Fruit fly (Drosophila melanogaster): ENCODE data around the gene Ack.

Gene Ack

DNA sequence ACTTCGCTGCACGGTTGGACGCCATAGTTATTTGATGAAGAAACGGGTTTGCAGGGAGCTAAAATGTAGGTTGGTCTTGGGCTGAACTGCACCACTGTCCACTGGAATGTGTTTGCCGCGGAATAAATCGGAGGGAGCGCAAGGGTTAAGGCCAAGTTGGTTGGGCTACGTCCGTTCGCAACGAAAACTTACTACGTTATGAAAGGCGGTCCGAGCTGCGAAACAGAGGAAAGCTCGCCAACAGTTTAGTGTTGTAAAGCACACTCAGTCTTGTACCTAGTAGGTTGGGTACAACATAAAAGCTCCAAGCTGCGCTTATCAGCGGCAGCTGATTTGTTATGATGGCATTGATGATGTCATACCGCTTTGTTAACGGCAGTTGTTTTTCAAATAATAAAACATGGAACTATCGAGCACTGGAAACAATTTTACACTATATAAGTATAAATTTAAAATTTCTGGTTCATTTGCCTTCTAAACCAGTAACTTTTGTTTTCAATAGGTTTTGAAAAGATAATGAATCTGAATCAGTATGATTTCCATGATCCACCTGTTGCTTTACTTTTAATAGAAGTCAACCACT is 14.3 kb downstream of the Ack start, which contains the start of gene Chd64 (continued):
- peak; percentile 41 for TF ChIP-seq Side (GFP tag; optimal IDR thresholded peaks at IDR 0.05)
- TF ChIP-seq CG4707 (GFP tag; optimal IDR thresholded peaks at IDR 0.05): peak; percentile 40
- no peak for TF ChIP-seq CG7963 (GFP tag; IDR thresholded peaks at IDR 0.05; ENCODE audit: partially characterized antibody)
- TF ChIP-seq cas (GFP tag; IDR thresholded peaks at IDR 0.05): no peak
- 0 out of 2 replicates have a peak, but pooled peaks have one; percentile 53 for TF ChIP-seq CG16779 (GFP tag; IDR thresholded peaks at IDR 0.05)
- peak; percentile 10 for TF ChIP-seq BEAF-32 (GFP tag; optimal IDR thresholded peaks at IDR 0.05)
- peak; percentile 48; the same call in 1 of the 3 replicates for TF ChIP-seq Opbp (GFP tag; IDR thresholded peaks at IDR 0.05; ENCODE audit: partially characterized antibody)
- no peak for TF ChIP-seq tll (GFP tag; optimal IDR thresholded peaks at IDR 0.05)
- TF ChIP-seq vvl (GFP tag; IDR thresholded peaks at IDR 0.05): peak; percentile 76
- TF ChIP-seq ken (GFP tag; IDR thresholded peaks at IDR 0.05): peak; percentile 29; the same call in 1 of the 3 replicates
- no peak for TF ChIP-seq Nf-YA (GFP tag; IDR thresholded peaks at IDR 0.05)
- no peak for TF ChIP-seq hkb (optimal IDR thresholded peaks at IDR 0.05)
- TF ChIP-seq hkb (GFP tag; IDR thresholded peaks at IDR 0.05): peak; percentile 50; the same call in 1 of the 2 replicates
- peak; percentile 68 for TF ChIP-seq CG13296 (GFP tag; optimal IDR thresholded peaks at IDR 0.05)
- no peak for TF ChIP-seq CG10321 (GFP tag; IDR thresholded peaks at IDR 0.05)
- TF ChIP-seq insv (GFP tag; optimal IDR thresholded peaks at IDR 0.05): no peak
- no peak for TF ChIP-seq CG8281 (tag; optimal IDR thresholded peaks at IDR 0.05)
- TF ChIP-seq unpg (GFP tag; optimal IDR thresholded peaks at IDR 0.05): peak; percentile 45
- no peak for TF ChIP-seq cato (GFP tag; optimal IDR thresholded peaks at IDR 0.05; ENCODE audit: borderline replicate concordance)
- TF ChIP-seq peb (GFP tag; IDR thresholded peaks at IDR 0.05): no peak
- TF ChIP-seq pan (optimal IDR thresholded peaks at IDR 0.05): no peak
- no peak for TF ChIP-seq pan (GFP tag; optimal IDR thresholded peaks at IDR 0.05 in 1 of 2, IDR thresholded peaks at IDR 0.05 in 1 of 2)
- TF ChIP-seq NC2β (GFP tag; optimal IDR thresholded peaks at IDR 0.05): no peak
- TF ChIP-seq p53 (GFP tag; optimal IDR thresholded peaks at IDR 0.05): no peak
- no peak for TF ChIP-seq CG43689 (GFP tag; IDR thresholded peaks at IDR 0.05)
- peak; percentile 65 for TF ChIP-seq CG13894 (tag; optimal IDR thresholded peaks at IDR 0.05)
- TF ChIP-seq NFAT (GFP tag; IDR thresholded peaks at IDR 0.05): peak; percentile 44
- no peak for TF ChIP-seq CG17829 (tag; optimal IDR thresholded peaks at IDR 0.05)
- no peak for TF ChIP-seq vfl (GFP tag; optimal IDR thresholded peaks at IDR 0.05)
- peak; percentile 72 for TF ChIP-seq CG12659 (GFP tag; optimal IDR thresholded peaks at IDR 0.05)
- TF ChIP-seq tup (GFP tag; optimal IDR thresholded peaks at IDR 0.05): peak; percentile 27
- TF ChIP-seq CG17186 (GFP tag; optimal IDR thresholded peaks at IDR 0.05): no peak
- TF ChIP-seq Dp (GFP tag; optimal IDR thresholded peaks at IDR 0.05): peak; percentile 23
- no peak for TF ChIP-seq CG4282 (GFP tag; optimal IDR thresholded peaks at IDR 0.05)
- TF ChIP-seq tna (GFP tag; IDR thresholded peaks at IDR 0.05; ENCODE audit: partially characterized antibody): peak; percentile 42; the same call in 1 of the 2 replicates
- TF ChIP-seq sug (tag; optimal IDR thresholded peaks at IDR 0.05): peak; percentile 63
- peak; percentile 11 for TF ChIP-seq CG7928 (GFP tag; optimal IDR thresholded peaks at IDR 0.05)
- TF ChIP-seq gt (GFP tag; IDR thresholded peaks at IDR 0.05): no peak
- peak; percentile 10 for TF ChIP-seq MESR4 (GFP tag; optimal IDR thresholded peaks at IDR 0.05)
- TF ChIP-seq grn (GFP tag; optimal IDR thresholded peaks at IDR 0.05): peak; percentile 75
- TF ChIP-seq usp (GFP tag; optimal IDR thresholded peaks at IDR 0.05): no peak
- TF ChIP-seq CG13123 (GFP tag; optimal IDR thresholded peaks at IDR 0.05): no peak
- no peak for TF ChIP-seq CG18011 (GFP tag; optimal IDR thresholded peaks at IDR 0.05)
- peak; percentile 34 for TF ChIP-seq kay (GFP tag; optimal IDR thresholded peaks at IDR 0.05)
- TF ChIP-seq hbn (GFP tag; IDR thresholded peaks at IDR 0.05; ENCODE audit: partially characterized antibody): peak; percentile 48; the same call in 1 of the 2 replicates
- peak; percentile 5; the same call in 1 of the 2 replicates for TF ChIP-seq Ada2b (GFP tag; IDR thresholded peaks at IDR 0.05)
- TF ChIP-seq CG5953 (GFP tag; IDR thresholded peaks at IDR 0.05): no peak
- peak; percentile 46; the same call in 1 of the 3 replicates for TF ChIP-seq tgo (GFP tag; IDR thresholded peaks at IDR 0.05)
- TF ChIP-seq NK7.1 (GFP tag; optimal IDR thresholded peaks at IDR 0.05): no peak
- TF ChIP-seq chinmo (GFP tag; IDR thresholded peaks at IDR 0.05; ENCODE audit: partially characterized antibody): peak; percentile 91; the same call in 3 of the 4 replicates

Data from whole organism, embryonic.